Worm (Caenorhabditis elegans): Measurements from ENCODE around the gene mrpl-50.

- TF ChIP-seq hsf-1 (GFP tag; IDR thresholded peaks at IDR 0.05), result no peak
- no peak for TF ChIP-seq madf-6 (GFP tag; IDR thresholded peaks at IDR 0.05)
These were observed 39.1 kb upstream of the mrpl-50 start for ce11 chrII:8890530-8890929.

All from whole organism, young adult.